Worm (Caenorhabditis elegans) whole organism, midembryonic: ENCODE data around the gene clec-218.
A peak's percentile ranks its signal among the peaks of the same experiment; 100 is the strongest.
"Not testable (repeated sequence)": the region's sequence is repeated elsewhere in the genome, so short reads cannot be mapped to it uniquely, and the experiment has no call there.

Experiments used
- T22C8.4 ChIP-seq: fragments of 200-800 bp; sonication (Bioruptor generic); IDR thresholded peaks from 2 replicates; pipeline ENCODE4 v1.3.6; 2022; ENCODE audit warnings: missing genetic modification characterization, missing compliant biosample characterization
- cog-1 ChIP-seq: sonication (generic microtip); optimal IDR thresholded peaks from 2 replicates; lab custom pipeline; 2016; ENCODE audit warnings: missing genetic modification characterization, missing compliant biosample characterization
- flt-1 ChIP-seq: fragments of 200-800 bp; sonication (Bioruptor generic); IDR thresholded peaks from 2 replicates; pipeline ENCODE4 v1.3.6; 2022; ENCODE audit warnings: missing genetic modification characterization, missing compliant biosample characterization
- klf-2 ChIP-seq: fragments of 200-800 bp; sonication (Bioruptor generic); conservative IDR thresholded peaks from 2 replicates; pipeline ENCODE4 v1.3.6; 2022; ENCODE audit warnings: missing genetic modification reagents, missing genetic modification characterization, missing compliant biosample characterization
- med-1 ChIP-seq: sonication (generic microtip); optimal IDR thresholded peaks from 2 replicates; lab custom pipeline; 2017; ENCODE audit warnings: missing genetic modification characterization, mild to moderate bottlenecking, missing compliant biosample characterization, antibody characterized with exemption, missing genetic modification reagents; ENCODE audit not compliant: insufficient read depth
- ref-1 ChIP-seq: fragments of 200-800 bp; sonication (Bioruptor generic); conservative IDR thresholded peaks from 2 replicates; pipeline ENCODE4 v1.3.6; 2022; ENCODE audit warnings: missing genetic modification reagents, missing genetic modification characterization, missing compliant biosample characterization
- tab-1 ChIP-seq: fragments of 200-800 bp; sonication (Bioruptor generic); IDR thresholded peaks from 2 replicates; pipeline ENCODE4 v1.3.6; 2022; ENCODE audit warnings: missing genetic modification characterization, missing compliant biosample characterization
- ztf-23 ChIP-seq: fragments of 200-800 bp; sonication (Bioruptor generic); IDR thresholded peaks from 2 replicates; pipeline ENCODE4 v1.3.6; 2022; ENCODE audit warnings: missing genetic modification reagents, missing genetic modification characterization, missing compliant biosample characterization
- ztf-29 ChIP-seq: fragments of 200-800 bp; sonication (Bioruptor generic); IDR thresholded peaks from 2 replicates; pipeline ENCODE4 v1.3.6; 2022; ENCODE audit warnings: missing genetic modification reagents, missing genetic modification characterization, missing compliant biosample characterization

The clec-218 gene

DNA sequence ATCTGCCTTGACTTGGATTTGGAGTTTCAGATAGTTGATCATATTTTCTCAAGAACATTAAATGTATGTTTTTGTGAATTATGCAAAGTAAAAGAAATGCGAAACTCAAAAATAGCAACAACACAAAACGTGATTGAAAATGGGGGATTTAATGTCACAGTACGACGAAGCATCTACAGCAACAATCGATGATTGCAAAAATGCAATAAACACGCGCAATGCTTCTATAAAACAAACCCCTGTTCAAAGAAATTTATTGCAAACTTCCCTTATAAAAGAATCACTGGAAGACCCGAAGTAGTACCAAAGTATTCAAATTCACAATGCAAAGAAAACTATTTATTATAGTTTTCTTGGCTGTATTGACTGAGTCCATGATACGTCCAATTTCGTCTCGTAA lies 10.4 kb downstream of the clec-218 start, which contains the start of gene clec-219:
Gene clec-219, plus strand, starts transcription at position 301 of the 400 bp plus-strand sequence.
- no peak for TF ChIP-seq T22C8.4 (GFP tag; lab: Robert Waterston, UW)
- no peak for TF ChIP-seq klf-2 (GFP tag; lab: Robert Waterston, UW)
- TF ChIP-seq med-1 (GFP tag; lab: Kevin White, UChicago) = no peak
- TF ChIP-seq flt-1 (GFP tag; lab: Robert Waterston, UW) = no peak
- no peak for TF ChIP-seq cog-1
- TF ChIP-seq ztf-29 = no peak
- no peak for TF ChIP-seq ref-1
- no peak for TF ChIP-seq tab-1 (GFP tag; lab: Robert Waterston, UW)
- no peak for TF ChIP-seq ztf-23 (GFP tag; lab: Robert Waterston, UW)

DNA sequence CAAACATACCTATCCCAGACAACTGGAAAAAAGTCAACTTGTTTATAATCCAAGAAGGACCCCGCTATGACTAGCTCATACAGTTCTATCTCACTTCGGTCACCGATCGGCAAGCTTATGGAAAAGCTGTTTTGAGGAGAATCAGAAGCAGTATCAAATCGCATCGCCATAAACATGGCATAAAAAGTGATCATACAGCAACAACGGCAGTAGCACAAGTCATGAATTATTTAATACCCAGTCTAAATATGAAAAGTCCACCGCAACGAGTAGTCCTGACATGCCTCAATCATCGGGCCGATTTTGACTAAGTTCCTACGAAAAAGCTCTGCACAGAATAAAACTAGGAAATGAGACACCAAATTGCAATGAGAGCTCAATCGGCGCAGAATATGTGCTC lies 15.8 kb downstream of the clec-218 start:
- TF ChIP-seq flt-1 (GFP tag; lab: Robert Waterston, UW) = no peak
- TF ChIP-seq klf-2 (GFP tag; lab: Robert Waterston, UW) = no peak
- no peak for TF ChIP-seq ztf-29
- no peak for TF ChIP-seq ref-1
- TF ChIP-seq med-1 (GFP tag; lab: Kevin White, UChicago) = no peak
- no peak for TF ChIP-seq tab-1 (GFP tag; lab: Robert Waterston, UW)
- no peak for TF ChIP-seq ztf-23 (GFP tag; lab: Robert Waterston, UW)
- TF ChIP-seq cog-1 = no peak
- TF ChIP-seq T22C8.4 (GFP tag; lab: Robert Waterston, UW) = no peak

DNA sequence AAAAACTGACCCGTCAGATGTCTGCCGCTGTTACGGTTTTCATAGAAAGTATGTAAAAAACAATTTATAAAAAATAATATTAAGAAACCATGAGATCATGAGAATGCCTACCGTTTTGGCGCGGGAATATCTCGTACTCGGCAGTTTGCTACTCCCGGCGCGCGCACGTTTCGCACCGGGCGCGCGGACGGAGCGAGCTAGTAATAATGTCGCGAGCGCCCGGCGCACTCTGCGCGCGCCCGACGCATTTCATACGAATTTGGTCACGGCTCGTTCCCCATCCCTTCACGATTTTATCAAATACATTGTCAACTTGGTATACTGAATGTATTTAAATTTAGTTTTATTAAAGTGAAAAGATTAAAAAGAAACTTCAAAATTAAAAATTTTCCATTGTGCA lies 18.2 kb downstream of the clec-218 start:
- TF ChIP-seq klf-2 (GFP tag; lab: Robert Waterston, UW) (no peak), tab-1 (GFP tag; lab: Robert Waterston, UW) (no peak), med-1 (GFP tag; lab: Kevin White, UChicago) (no peak), ref-1 (no peak), ztf-23 (GFP tag; lab: Robert Waterston, UW) (no peak), flt-1 (GFP tag; lab: Robert Waterston, UW) (no peak), cog-1 (no peak), ztf-29 (no peak), T22C8.4 (GFP tag; lab: Robert Waterston, UW) (no peak)

DNA sequence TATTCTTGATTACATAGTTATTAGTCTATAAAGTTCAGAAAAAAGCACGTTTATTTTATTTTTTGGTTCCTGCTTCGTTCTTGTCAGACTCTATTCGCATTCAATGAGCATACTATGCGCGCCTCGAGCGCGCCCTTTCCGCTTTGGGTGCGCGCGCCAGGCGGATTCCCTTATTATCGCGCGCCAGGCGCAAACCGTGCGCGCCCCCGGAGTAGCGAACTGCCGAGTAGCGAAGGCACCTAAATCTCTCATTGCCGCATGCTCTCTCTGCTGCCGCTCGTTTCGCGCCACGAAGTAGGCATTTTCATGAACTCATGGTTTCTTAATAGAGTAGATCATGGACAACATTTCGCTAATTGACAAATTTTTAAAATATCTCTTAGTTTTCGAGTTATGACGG lies 19.3 kb downstream of the clec-218 start:
- TF ChIP-seq ztf-29 (no peak), ztf-23 (GFP tag; lab: Robert Waterston, UW) (no peak), flt-1 (GFP tag; lab: Robert Waterston, UW) (no peak), klf-2 (GFP tag; lab: Robert Waterston, UW) (no peak), med-1 (GFP tag; lab: Kevin White, UChicago) (no peak), ref-1 (no peak), cog-1 (no peak)

DNA sequence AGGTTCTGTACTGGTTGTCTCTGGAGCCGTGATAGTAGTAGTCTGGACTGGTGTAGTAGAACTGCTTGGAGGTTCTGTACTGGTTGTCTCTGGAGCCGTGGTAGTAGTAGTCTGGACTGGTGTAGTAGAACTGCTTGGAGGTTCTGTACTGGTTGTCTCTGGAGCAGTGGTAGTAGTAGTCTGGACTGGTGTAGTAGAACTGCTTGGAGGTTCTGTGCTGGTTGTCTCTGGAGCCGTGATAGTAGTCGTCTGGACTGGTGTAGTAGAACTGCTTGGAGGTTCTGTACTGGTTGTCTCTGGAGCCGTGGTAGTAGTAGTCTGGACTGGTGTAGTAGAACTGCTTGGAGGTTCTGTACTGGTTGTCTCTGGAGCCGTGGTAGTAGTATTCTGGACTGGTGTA lies 21.6 kb downstream of the clec-218 start:
- TF ChIP-seq ref-1 (0 out of 2 replicates have a peak, but pooled peaks have one; percentile 30), flt-1 (GFP tag; lab: Robert Waterston, UW) (0 out of 2 replicates have a peak, but pooled peaks have one; percentile 57)

DNA sequence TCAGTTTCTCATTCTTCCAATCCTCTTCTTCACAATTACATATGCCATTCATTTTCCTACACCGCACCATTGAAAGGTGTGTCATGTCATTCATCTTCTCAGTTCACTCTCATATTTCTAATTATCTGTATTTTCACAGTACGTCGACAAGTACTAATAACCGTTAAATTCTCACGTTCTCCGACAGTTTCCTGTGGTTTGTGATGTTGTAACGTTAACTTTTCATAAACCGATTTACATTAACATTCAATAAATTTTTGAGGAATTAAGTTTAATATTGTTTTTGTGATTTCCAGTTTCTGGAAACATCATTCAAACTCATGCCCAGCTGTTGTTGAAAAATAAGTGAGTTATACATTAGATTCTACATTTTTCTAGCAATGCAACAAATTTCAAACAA lies 26.6 kb downstream of the clec-218 start, which contains the start of gene tmd-2:
Gene tmd-2, plus strand, starts transcription at position 301 of the 400 bp plus-strand sequence.
- TF ChIP-seq tab-1 (GFP tag; lab: Robert Waterston, UW) (no peak), ztf-23 (GFP tag; lab: Robert Waterston, UW) (no peak), flt-1 (GFP tag; lab: Robert Waterston, UW) (no peak), med-1 (GFP tag; lab: Kevin White, UChicago) (no peak), klf-2 (GFP tag; lab: Robert Waterston, UW) (no peak), T22C8.4 (GFP tag; lab: Robert Waterston, UW) (no peak), ztf-29 (no peak), cog-1 (no peak), ref-1 (no peak)

DNA sequence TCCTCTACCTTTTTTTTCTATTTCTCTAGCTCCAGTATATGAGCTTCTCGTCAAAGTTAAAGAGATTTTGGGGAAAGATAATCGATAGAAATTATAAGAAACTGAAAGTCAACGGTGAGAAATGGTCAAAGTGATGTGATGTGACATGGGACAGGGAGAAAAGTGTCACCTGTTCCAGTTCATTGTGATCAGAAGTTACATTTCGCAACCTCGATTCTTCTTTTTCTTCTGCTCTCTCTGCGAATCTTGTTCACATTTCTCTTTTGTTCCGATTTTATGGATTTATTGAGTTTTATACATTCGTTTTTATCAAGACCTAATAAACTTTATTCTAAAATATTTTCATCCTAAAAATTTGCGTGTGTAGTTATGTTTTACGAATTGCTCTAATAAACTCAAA lies 27.9 kb downstream of the clec-218 start:
- no peak for TF ChIP-seq ref-1
- TF ChIP-seq T22C8.4 (GFP tag; lab: Robert Waterston, UW) = no peak
- TF ChIP-seq klf-2 (GFP tag; lab: Robert Waterston, UW) = no peak
- TF ChIP-seq ztf-23 (GFP tag; lab: Robert Waterston, UW) = no peak
- TF ChIP-seq flt-1 (GFP tag; lab: Robert Waterston, UW) = no peak
- no peak for TF ChIP-seq med-1 (GFP tag; lab: Kevin White, UChicago)
- TF ChIP-seq cog-1 = no peak

DNA sequence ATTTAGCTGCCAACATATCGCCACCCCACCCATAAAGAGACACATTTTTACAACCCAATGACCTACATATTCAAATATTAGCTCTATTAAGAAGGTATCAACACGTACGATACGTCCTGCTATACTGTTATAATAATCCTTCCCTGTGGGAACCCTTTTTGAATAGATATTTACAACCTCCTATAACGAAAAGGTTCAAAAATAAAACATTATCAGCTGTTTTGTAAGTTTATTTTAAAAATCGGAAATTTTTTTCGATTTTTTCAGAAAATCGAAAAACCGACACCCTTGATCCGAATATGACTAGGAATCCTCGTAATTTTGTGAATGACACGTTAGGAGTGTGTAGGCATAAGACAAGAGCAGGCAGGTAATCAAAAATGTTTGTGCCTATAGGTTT lies 33.2 kb downstream of the clec-218 start, which contains the start of gene C08D8.7:
Gene C08D8.7, plus strand, starts transcription at position 301 of the 400 bp plus-strand sequence.
- TF ChIP-seq tab-1 (GFP tag; lab: Robert Waterston, UW); ref-1; ztf-23 (GFP tag; lab: Robert Waterston, UW): not testable (repeated sequence)

DNA sequence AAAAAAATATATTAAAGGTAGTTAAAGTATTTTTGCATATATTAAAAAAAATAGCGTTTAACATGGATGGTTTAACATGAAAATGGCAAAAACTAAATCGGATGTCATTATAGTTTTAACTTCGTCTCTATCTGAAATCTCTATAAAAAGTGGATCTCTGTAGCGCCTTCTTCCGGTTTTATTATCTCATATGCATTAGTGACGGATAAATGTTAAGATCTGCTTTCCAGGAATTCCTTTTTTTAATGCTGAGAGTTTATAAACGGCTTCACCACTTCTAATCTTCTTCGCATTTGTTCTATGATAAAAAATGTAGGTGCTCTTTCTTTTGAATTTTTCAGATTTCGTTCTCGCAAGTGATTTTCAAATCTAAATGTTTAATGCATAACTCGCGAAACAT lies 34.7 kb downstream of the clec-218 start:
- TF ChIP-seq klf-2 (GFP tag; lab: Robert Waterston, UW) (no peak), cog-1 (no peak), tab-1 (GFP tag; lab: Robert Waterston, UW) (no peak), ztf-29 (no peak), med-1 (GFP tag; lab: Kevin White, UChicago) (no peak), ref-1 (no peak), T22C8.4 (GFP tag; lab: Robert Waterston, UW) (no peak), flt-1 (GFP tag; lab: Robert Waterston, UW) (no peak), ztf-23 (GFP tag; lab: Robert Waterston, UW) (no peak)

DNA sequence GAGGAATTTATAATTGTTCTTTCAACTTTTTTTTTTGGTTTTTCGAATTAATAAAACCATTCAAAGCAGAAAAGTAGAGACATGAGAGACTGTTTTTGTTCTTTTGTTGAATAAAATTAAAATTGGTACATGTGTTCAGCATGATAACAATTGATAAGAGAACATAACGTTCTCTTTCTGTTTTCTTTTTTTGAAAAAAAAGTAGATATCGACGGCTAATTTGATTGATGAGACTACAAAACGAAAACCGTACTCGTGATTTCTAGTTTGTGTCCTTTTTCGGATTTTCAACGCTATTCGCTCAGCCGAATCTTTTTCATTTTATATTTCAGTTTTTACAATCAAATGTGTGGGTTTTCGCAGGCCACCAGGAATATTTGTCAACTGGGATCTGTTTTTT lies 37.7 kb downstream of the clec-218 start, which contains the start of gene C08D8.1:
Gene C08D8.1, plus strand, starts transcription at position 324 of the 400 bp plus-strand sequence.
- TF ChIP-seq klf-2 (GFP tag; lab: Robert Waterston, UW) (no peak), ztf-23 (GFP tag; lab: Robert Waterston, UW) (no peak), ztf-29 (no peak), ref-1 (no peak), tab-1 (GFP tag; lab: Robert Waterston, UW) (no peak), T22C8.4 (GFP tag; lab: Robert Waterston, UW) (no peak), med-1 (GFP tag; lab: Kevin White, UChicago) (no peak), flt-1 (GFP tag; lab: Robert Waterston, UW) (no peak), cog-1 (no peak)
